Worm (Caenorhabditis elegans) whole organism, young adult: ENCODE results near the gene F08D12.4.
A peak's percentile ranks its signal among the peaks of the same experiment; 100 is the strongest.

ENCODE experiments used
- B0261.1 ChIP-seq: sonication (generic microtip); optimal IDR thresholded peaks from 2 replicates; lab custom pipeline; 2016; ENCODE audit warnings: mild to moderate bottlenecking, missing genetic modification characterization, moderate library complexity, missing compliant biosample characterization
- D2030.7 ChIP-seq: fragments of 200-800 bp; sonication (Bioruptor generic); IDR thresholded peaks from 2 replicates; pipeline ENCODE4 v1.3.6; 2022; ENCODE audit warnings: missing genetic modification reagents, missing genetic modification characterization, missing compliant biosample characterization
- F33H1.4 ChIP-seq: fragments of 200-800 bp; sonication (Bioruptor generic); IDR thresholded peaks from 2 replicates; pipeline ENCODE4 v1.3.6; 2022; ENCODE audit warnings: missing genetic modification reagents, missing genetic modification characterization, missing compliant biosample characterization
- F49E8.2 ChIP-seq: sonication (generic microtip); optimal IDR thresholded peaks from 3 replicates; lab custom pipeline; 2017; ENCODE audit warnings: missing genetic modification characterization, mild to moderate bottlenecking, missing compliant biosample characterization, antibody characterized with exemption, moderate library complexity; ENCODE audit not compliant: insufficient read depth
- K12H6.12 ChIP-seq: fragments of 200-800 bp; sonication (Bioruptor generic); optimal IDR thresholded peaks from 2 replicates; lab custom pipeline; 2018; ENCODE audit warnings: mild to moderate bottlenecking, missing genetic modification characterization, missing compliant biosample characterization
- aptf-2 ChIP-seq: fragments of 200-800 bp; sonication (Bioruptor generic); conservative IDR thresholded peaks from 2 replicates; pipeline ENCODE4 v1.3.6; 2022; ENCODE audit warnings: missing genetic modification reagents, missing genetic modification characterization, missing compliant biosample characterization
- attf-5 ChIP-seq: fragments of 200-800 bp; sonication (Bioruptor generic); optimal IDR thresholded peaks from 2 replicates; lab custom pipeline; 2018; ENCODE audit warnings: mild to moderate bottlenecking, missing genetic modification characterization, missing compliant biosample characterization
- bed-2 ChIP-seq: fragments of 200-800 bp; sonication (Bioruptor generic); IDR thresholded peaks from 2 replicates; pipeline ENCODE4 v1.3.6; 2022; ENCODE audit warnings: missing genetic modification reagents, missing genetic modification characterization, missing compliant biosample characterization
- cebp-2 ChIP-seq: fragments of 200-800 bp; sonication (Bioruptor generic); IDR thresholded peaks from 2 replicates; pipeline ENCODE4 v1.3.6; 2022; ENCODE audit warnings: missing genetic modification characterization, missing compliant biosample characterization
- ceh-100 ChIP-seq: fragments of 200-800 bp; sonication (Bioruptor generic); IDR thresholded peaks from 2 replicates; pipeline ENCODE4 v1.3.6; 2022; ENCODE audit warnings: missing genetic modification reagents, missing genetic modification characterization, missing compliant biosample characterization
- ceh-27 ChIP-seq: fragments of 200-800 bp; sonication (Bioruptor generic); optimal IDR thresholded peaks from 2 replicates; lab custom pipeline; 2018; ENCODE audit warnings: mild to moderate bottlenecking, missing genetic modification characterization, moderate library complexity, missing compliant biosample characterization
- ceh-40 ChIP-seq: fragments of 200-800 bp; sonication (Bioruptor generic); IDR thresholded peaks from 2 replicates; pipeline ENCODE4 v1.3.6; 2022; ENCODE audit warnings: missing genetic modification characterization, missing compliant biosample characterization
- chd-7 ChIP-seq: sonication (generic microtip); optimal IDR thresholded peaks from 2 replicates; lab custom pipeline; 2016; ENCODE audit warnings: mild to moderate bottlenecking, missing genetic modification characterization, moderate library complexity, missing compliant biosample characterization
- die-1 ChIP-seq: sonication (generic microtip); optimal IDR thresholded peaks from 2 replicates; lab custom pipeline; 2016; ENCODE audit warnings: missing genotype, mild to moderate bottlenecking, missing genetic modification characterization, missing compliant biosample characterization
- dox-1 ChIP-seq: fragments of 200-800 bp; sonication (Bioruptor generic); IDR thresholded peaks from 2 replicates; pipeline ENCODE4 v1.3.6; 2022; ENCODE audit warnings: missing genetic modification reagents, missing genetic modification characterization, missing compliant biosample characterization
- dpl-1 ChIP-seq: fragments of 150-350 bp; optimal IDR thresholded peaks from 2 replicates; lab custom pipeline; 2014; ENCODE audit warnings: missing biosample characterization, missing genetic modification reagents, missing genetic modification characterization
- egrh-3 ChIP-seq: fragments of 200-800 bp; sonication (Bioruptor generic); IDR thresholded peaks from 2 replicates; pipeline ENCODE4 v1.3.6; 2022; ENCODE audit warnings: missing genetic modification reagents, missing genetic modification characterization, missing compliant biosample characterization
- lin-26 ChIP-seq: fragments of 200-800 bp; sonication (Bioruptor generic); IDR thresholded peaks from 2 replicates; pipeline ENCODE4 v1.3.6; 2022; ENCODE audit warnings: missing genetic modification reagents, missing genetic modification characterization, missing compliant biosample characterization
- lin-54 ChIP-seq: fragments of 200-800 bp; sonication (Bioruptor generic); optimal IDR thresholded peaks from 2 replicates; lab custom pipeline; 2018; ENCODE audit warnings: mild to moderate bottlenecking, missing genetic modification characterization, missing compliant biosample characterization
- lsl-1 ChIP-seq: fragments of 200-800 bp; sonication (Bioruptor generic); optimal IDR thresholded peaks from 2 replicates; lab custom pipeline; 2018; ENCODE audit warnings: mild to moderate bottlenecking, missing genetic modification characterization, moderate library complexity, missing compliant biosample characterization
- madf-3 ChIP-seq: fragments of 200-800 bp; sonication (Bioruptor generic); IDR thresholded peaks from 2 replicates; pipeline ENCODE4 v1.3.6; 2022; ENCODE audit warnings: missing genetic modification reagents, missing genetic modification characterization, missing compliant biosample characterization
- madf-6 ChIP-seq: fragments of 200-800 bp; sonication (Bioruptor generic); IDR thresholded peaks from 2 replicates; pipeline ENCODE4 v1.3.6; 2022; ENCODE audit warnings: missing genetic modification reagents, missing genetic modification characterization, missing compliant biosample characterization
- madf-8 ChIP-seq: fragments of 200-800 bp; sonication (Bioruptor generic); conservative IDR thresholded peaks from 2 replicates; pipeline ENCODE4 v1.3.6; 2022; ENCODE audit warnings: missing genetic modification reagents, missing genetic modification characterization, missing compliant biosample characterization
- mcd-1 ChIP-seq: fragments of 200-800 bp; sonication (Bioruptor generic); IDR thresholded peaks from 2 replicates; pipeline ENCODE4 v1.3.6; 2022; ENCODE audit warnings: missing genetic modification reagents, missing genetic modification characterization, missing compliant biosample characterization
- nfya-2 ChIP-seq: fragments of 200-800 bp; sonication (Bioruptor generic); IDR thresholded peaks from 2 replicates; pipeline ENCODE4 v1.3.6; 2022; ENCODE audit warnings: missing genetic modification reagents, missing genetic modification characterization, missing compliant biosample characterization
- nhr-120 ChIP-seq: fragments of 200-800 bp; sonication (Bioruptor generic); IDR thresholded peaks from 2 replicates; pipeline ENCODE4 v1.3.6; 2022; ENCODE audit warnings: missing genetic modification characterization, missing compliant biosample characterization
- rcor-1 ChIP-seq: fragments of 200-800 bp; sonication (Bioruptor generic); IDR thresholded peaks from 2 replicates; pipeline ENCODE4 v1.3.6; 2022; ENCODE audit warnings: missing genetic modification reagents, missing genetic modification characterization, missing compliant biosample characterization
- rpc-1 ChIP-seq, 2 experiments: fragments of 150-350 bp in 1 of 2; sonication (generic microtip) in 1 of 2; optimal IDR thresholded peaks; 2 replicates each; lab custom pipeline; 2014 to 2018; ENCODE audit warnings: missing biosample characterization in 1 of 2, missing genetic modification characterization in 1 of 2, missing genetic modification reagents in 1 of 2, missing genotype in 1 of 2
- snpc-1.1 ChIP-seq: sonication (generic microtip); optimal IDR thresholded peaks from 2 replicates; lab custom pipeline; 2017; ENCODE audit warnings: missing genetic modification characterization, mild to moderate bottlenecking, missing compliant biosample characterization, antibody characterized with exemption, moderate library complexity, missing genotype, missing genetic modification reagents; ENCODE audit not compliant: insufficient read depth
- tbp1 ChIP-seq: fragments of 200-800 bp; sonication (Bioruptor generic); optimal IDR thresholded peaks from 2 replicates; lab custom pipeline; 2018; ENCODE audit warnings: mild to moderate bottlenecking, missing genetic modification characterization, missing compliant biosample characterization
- unc-130 ChIP-seq: sonication (generic microtip); optimal IDR thresholded peaks from 2 replicates; lab custom pipeline; 2016; ENCODE audit warnings: missing genetic modification reagents, missing genetic modification characterization, missing compliant biosample characterization
- zfh-2 ChIP-seq: fragments of 200-800 bp; sonication (Bioruptor generic); conservative IDR thresholded peaks from 2 replicates; pipeline ENCODE4 v1.3.6; 2022; ENCODE audit warnings: missing genetic modification reagents, missing genetic modification characterization, missing compliant biosample characterization
- ztf-28 ChIP-seq: fragments of 200-800 bp; sonication (Bioruptor generic); IDR thresholded peaks from 2 replicates; pipeline ENCODE4 v1.3.6; 2022; ENCODE audit warnings: missing genetic modification reagents, missing genetic modification characterization, missing compliant biosample characterization
- ztf-6 ChIP-seq: fragments of 200-800 bp; sonication (Bioruptor generic); IDR thresholded peaks from 2 replicates; pipeline ENCODE4 v1.3.6; 2022; ENCODE audit warnings: missing genetic modification reagents, missing genetic modification characterization, missing compliant biosample characterization

Gene F08D12.4

ce11 chrII:2752536-2752935 is 25.4 kb upstream of the F08D12.4 start, which contains the start of gene F29A7.6:
TSS of gene F29A7.6 (minus strand) at chrII:2752611.
- TF ChIP-seq K12H6.12 (tag; lab: Kevin White, UChicago) (peak; percentile 31), aptf-2 (GFP tag; lab: Robert Waterston, UW) (peak; percentile 54; the same call in 1 of the 2 replicates), tbp1 (GFP tag; lab: Kevin White, UChicago) (peak; percentile 21), rpc-1 (optimal IDR thresholded peaks at IDR 0.05; lab: Kevin White, UChicago) (no peak), rpc-1 (tag; optimal IDR thresholded peaks at IDR 0.05; lab: Kevin White, UChicago) (no peak), B0261.1 (tag; lab: Kevin White, UChicago) (no peak), ceh-27 (peak; percentile 54), ztf-28 (peak; percentile 69; the same call in 1 of the 2 replicates), chd-7 (tag; lab: Kevin White, UChicago) (no peak), dox-1 (GFP tag; lab: Robert Waterston, UW) (peak; percentile 63; the same call in 1 of the 2 replicates), unc-130 (peak; percentile 35), ceh-100 (GFP tag; lab: Robert Waterston, UW) (peak; percentile 38), F33H1.4 (GFP tag; lab: Robert Waterston, UW) (peak; percentile 36; the same call in 1 of the 2 replicates), madf-6 (GFP tag; lab: Robert Waterston, UW) (peak; percentile 62), mcd-1 (GFP tag; lab: Robert Waterston, UW) (peak; percentile 96), ztf-6 (GFP tag; lab: Robert Waterston, UW) (no peak), die-1 (tag; lab: Kevin White, UChicago) (no peak), attf-5 (GFP tag; lab: Kevin White, UChicago) (peak; percentile 66), F49E8.2 (no peak), madf-8 (GFP tag; lab: Robert Waterston, UW) (peak; percentile 23), bed-2 (GFP tag; lab: Robert Waterston, UW) (0 out of 2 replicates have a peak, but pooled peaks have one; percentile 55), snpc-1.1 (tag; lab: Kevin White, UChicago) (peak; percentile 5), rcor-1 (GFP tag; lab: Robert Waterston, UW) (peak; percentile 35; the same call in 1 of the 2 replicates), lsl-1 (peak; percentile 13), dpl-1 (no peak), lin-54 (GFP tag; lab: Kevin White, UChicago) (peak; percentile 55), D2030.7 (GFP tag; lab: Robert Waterston, UW) (peak; percentile 55)

DNA sequence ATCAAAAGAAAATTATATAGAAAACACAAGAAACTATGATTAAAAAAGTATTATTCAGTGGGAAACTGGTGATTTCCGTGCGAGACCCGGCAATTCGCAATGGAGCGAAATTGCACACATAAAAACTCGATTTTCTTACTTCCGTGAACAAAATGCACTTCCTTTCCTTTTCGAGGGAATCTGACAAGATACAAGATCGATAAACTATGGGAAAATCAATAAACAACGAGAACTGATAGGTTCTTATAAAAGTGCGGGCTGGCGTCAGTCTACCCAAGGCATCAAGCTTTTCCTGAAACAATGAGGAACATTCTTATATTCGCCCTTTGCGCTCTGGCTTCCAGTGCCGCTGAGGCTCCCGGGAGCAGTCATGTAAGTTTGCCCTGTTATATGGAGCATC is 24.9 kb upstream of the F08D12.4 start, which contains the start of gene F29A7.3:
Gene F29A7.3 (plus strand): TSS at position 301 of the 400 bp plus-strand sequence.
- TF ChIP-seq nhr-120 (GFP tag; lab: Robert Waterston, UW) (no peak), ceh-40 (GFP tag; lab: Robert Waterston, UW) (no peak), egrh-3 (GFP tag; lab: Robert Waterston, UW) (no peak), F33H1.4 (GFP tag; lab: Robert Waterston, UW) (no peak), nfya-2 (no peak), cebp-2 (GFP tag; lab: Robert Waterston, UW) (no peak), rcor-1 (GFP tag; lab: Robert Waterston, UW) (no peak)

ce11 chrII:2754595-2754994 is 23.4 kb upstream of the F08D12.4 start:
- TF ChIP-seq zfh-2 (GFP tag; lab: Robert Waterston, UW) = peak; percentile 73
- 0 out of 2 replicates have a peak, but pooled peaks have one; percentile 4 for TF ChIP-seq lin-26
- no peak for TF ChIP-seq madf-3
- TF ChIP-seq egrh-3 (GFP tag; lab: Robert Waterston, UW) = peak; percentile 52; the same call in 1 of the 2 replicates
- no peak for TF ChIP-seq die-1 (tag; lab: Kevin White, UChicago)
